Worm (Caenorhabditis elegans) whole organism, young adult: ENCODE data around the gene str-187.
A peak's percentile ranks its signal among the peaks of the same experiment; 100 is the strongest.

Experiments used
- B0019.2 ChIP-seq: fragments of 200-800 bp; sonication (Bioruptor generic); conservative IDR thresholded peaks from 2 replicates; pipeline ENCODE4 v1.3.6; 2022; ENCODE audit warnings: missing genetic modification reagents, missing genetic modification characterization, missing compliant biosample characterization
- B0261.1 ChIP-seq: sonication (generic microtip); optimal IDR thresholded peaks from 2 replicates; lab custom pipeline; 2016; ENCODE audit warnings: mild to moderate bottlenecking, missing genetic modification characterization, moderate library complexity, missing compliant biosample characterization
- B0336.3 ChIP-seq: fragments of 200-800 bp; sonication (Bioruptor generic); IDR thresholded peaks from 2 replicates; pipeline ENCODE4 v1.3.6; 2022; ENCODE audit warnings: missing genetic modification characterization, missing compliant biosample characterization
- F22D6.2 ChIP-seq: sonication (generic microtip); optimal IDR thresholded peaks from 2 replicates; lab custom pipeline; 2016; ENCODE audit warnings: mild to moderate bottlenecking, missing genetic modification characterization, missing compliant biosample characterization
- F37B4.10 ChIP-seq: fragments of 200-800 bp; sonication (Bioruptor generic); IDR thresholded peaks from 2 replicates; pipeline ENCODE4 v1.3.6; 2022; ENCODE audit warnings: missing genetic modification characterization, missing compliant biosample characterization
- F39B2.1 ChIP-seq: fragments of 200-800 bp; sonication (Bioruptor generic); IDR thresholded peaks from 2 replicates; pipeline ENCODE4 v1.3.6; 2022; ENCODE audit warnings: missing genetic modification reagents, missing genetic modification characterization, missing compliant biosample characterization
- F55B11.4 ChIP-seq: sonication (generic microtip); optimal IDR thresholded peaks from 2 replicates; lab custom pipeline; 2016; ENCODE audit warnings: missing compliant biosample characterization, missing genetic modification characterization, borderline replicate concordance; ENCODE audit not compliant: insufficient read depth
- Y53F4B.3 ChIP-seq: fragments of 200-800 bp; sonication (Bioruptor generic); IDR thresholded peaks from 2 replicates; pipeline ENCODE4 v1.3.6; 2022; ENCODE audit warnings: missing genetic modification reagents, missing genetic modification characterization, missing compliant biosample characterization
- Y56A3A.18 ChIP-seq: fragments of 200-800 bp; sonication (Bioruptor generic); IDR thresholded peaks from 2 replicates; pipeline ENCODE4 v1.3.6; 2022; ENCODE audit warnings: missing genetic modification reagents, missing genetic modification characterization, missing compliant biosample characterization
- ZK185.1 ChIP-seq: sonication (generic microtip); optimal IDR thresholded peaks from 2 replicates; lab custom pipeline; 2016; ENCODE audit warnings: mild to moderate bottlenecking, missing genetic modification characterization, missing compliant biosample characterization; ENCODE audit not compliant: poor library complexity, severe bottlenecking
- atf-7 ChIP-seq: sonication (generic microtip); optimal IDR thresholded peaks from 2 replicates; lab custom pipeline; 2017; ENCODE audit warnings: mild to moderate bottlenecking, missing genetic modification characterization, missing compliant biosample characterization
- attf-5 ChIP-seq: fragments of 200-800 bp; sonication (Bioruptor generic); optimal IDR thresholded peaks from 2 replicates; lab custom pipeline; 2018; ENCODE audit warnings: mild to moderate bottlenecking, missing genetic modification characterization, missing compliant biosample characterization
- bed-2 ChIP-seq: fragments of 200-800 bp; sonication (Bioruptor generic); IDR thresholded peaks from 2 replicates; pipeline ENCODE4 v1.3.6; 2022; ENCODE audit warnings: missing genetic modification reagents, missing genetic modification characterization, missing compliant biosample characterization
- ceh-58 ChIP-seq: fragments of 200-800 bp; sonication (Bioruptor generic); IDR thresholded peaks from 2 replicates; pipeline ENCODE4 v1.3.6; 2022; ENCODE audit warnings: missing genetic modification characterization, missing compliant biosample characterization
- dpl-1 ChIP-seq: fragments of 150-350 bp; optimal IDR thresholded peaks from 2 replicates; lab custom pipeline; 2014; ENCODE audit warnings: missing biosample characterization, missing genetic modification reagents, missing genetic modification characterization
- egl-44 ChIP-seq: fragments of 200-800 bp; sonication (Bioruptor generic); IDR thresholded peaks from 2 replicates; pipeline ENCODE4 v1.3.6; 2022; ENCODE audit warnings: missing genetic modification reagents, missing genetic modification characterization, missing compliant biosample characterization
- ets-4 ChIP-seq: fragments of 200-800 bp; sonication (Bioruptor generic); optimal IDR thresholded peaks from 2 replicates; lab custom pipeline; 2018; ENCODE audit warnings: mild to moderate bottlenecking, missing genetic modification characterization, missing compliant biosample characterization
- hlh-12 ChIP-seq: sonication (generic microtip); optimal IDR thresholded peaks from 2 replicates; lab custom pipeline; 2016; ENCODE audit warnings: missing genetic modification characterization, missing compliant biosample characterization
- hmg-20 ChIP-seq: fragments of 200-800 bp; sonication (Bioruptor generic); IDR thresholded peaks from 2 replicates; pipeline ENCODE4 v1.3.6; 2022; ENCODE audit warnings: missing genetic modification reagents, missing genetic modification characterization, missing compliant biosample characterization
- let-526 ChIP-seq: fragments of 200-800 bp; sonication (Bioruptor generic); IDR thresholded peaks from 2 replicates; pipeline ENCODE4 v1.3.6; 2022; ENCODE audit warnings: missing genetic modification reagents, missing genetic modification characterization, missing compliant biosample characterization
- let-607 ChIP-seq, 2 experiments: fragments of 200-800 bp in 1 of 2; sonication (Bioruptor generic) in 1 of 2; sonication (generic microtip) in 1 of 2; optimal IDR thresholded peaks; 2 replicates each; lab custom pipeline; 2016 to 2018; ENCODE audit warnings: mild to moderate bottlenecking in 2 of 2, missing compliant biosample characterization in 2 of 2, missing genetic modification characterization in 2 of 2, moderate library complexity in 2 of 2, missing genotype in 1 of 2
- lin-54 ChIP-seq: fragments of 200-800 bp; sonication (Bioruptor generic); optimal IDR thresholded peaks from 2 replicates; lab custom pipeline; 2018; ENCODE audit warnings: mild to moderate bottlenecking, missing genetic modification characterization, missing compliant biosample characterization
- lsy-27 ChIP-seq: sonication (generic microtip); optimal IDR thresholded peaks from 2 replicates; lab custom pipeline; 2017; ENCODE audit warnings: missing genetic modification characterization, mild to moderate bottlenecking, missing compliant biosample characterization, antibody characterized with exemption, missing genotype, borderline replicate concordance; ENCODE audit not compliant: insufficient read depth
- madf-6 ChIP-seq: fragments of 200-800 bp; sonication (Bioruptor generic); IDR thresholded peaks from 2 replicates; pipeline ENCODE4 v1.3.6; 2022; ENCODE audit warnings: missing genetic modification reagents, missing genetic modification characterization, missing compliant biosample characterization
- mcd-1 ChIP-seq: fragments of 200-800 bp; sonication (Bioruptor generic); IDR thresholded peaks from 2 replicates; pipeline ENCODE4 v1.3.6; 2022; ENCODE audit warnings: missing genetic modification reagents, missing genetic modification characterization, missing compliant biosample characterization
- mes-4 ChIP-seq: sonication (generic microtip); optimal IDR thresholded peaks from 2 replicates; lab custom pipeline; 2016; ENCODE audit warnings: missing genotype, missing genetic modification characterization, missing compliant biosample characterization
- nfyb-1 ChIP-seq: fragments of 200-800 bp; sonication (Bioruptor generic); IDR thresholded peaks from 2 replicates; pipeline ENCODE4 v1.3.6; 2022; ENCODE audit warnings: missing genetic modification reagents, missing genetic modification characterization, missing compliant biosample characterization
- nhr-80 ChIP-seq: sonication (generic microtip); optimal IDR thresholded peaks from 2 replicates; lab custom pipeline; 2016; ENCODE audit warnings: missing genetic modification characterization, missing compliant biosample characterization
- nhr-90 ChIP-seq: sonication (generic microtip); optimal IDR thresholded peaks from 2 replicates; lab custom pipeline; 2016; ENCODE audit warnings: missing genotype, mild to moderate bottlenecking, missing genetic modification characterization, missing compliant biosample characterization
- sea-2 ChIP-seq: fragments of 200-800 bp; sonication (Bioruptor generic); IDR thresholded peaks from 2 replicates; pipeline ENCODE4 v1.3.6; 2022; ENCODE audit warnings: missing genetic modification characterization, missing compliant biosample characterization
- snpc-1.1 ChIP-seq: sonication (generic microtip); optimal IDR thresholded peaks from 2 replicates; lab custom pipeline; 2017; ENCODE audit warnings: missing genetic modification characterization, mild to moderate bottlenecking, missing compliant biosample characterization, antibody characterized with exemption, moderate library complexity, missing genotype, missing genetic modification reagents; ENCODE audit not compliant: insufficient read depth
- sptf-2 ChIP-seq: fragments of 200-800 bp; sonication (Bioruptor generic); optimal IDR thresholded peaks from 2 replicates; lab custom pipeline; 2018; ENCODE audit warnings: mild to moderate bottlenecking, missing genetic modification characterization, missing compliant biosample characterization
- tbp1 ChIP-seq: fragments of 200-800 bp; sonication (Bioruptor generic); optimal IDR thresholded peaks from 2 replicates; lab custom pipeline; 2018; ENCODE audit warnings: mild to moderate bottlenecking, missing genetic modification characterization, missing compliant biosample characterization
- unc-130 ChIP-seq: sonication (generic microtip); optimal IDR thresholded peaks from 2 replicates; lab custom pipeline; 2016; ENCODE audit warnings: missing genetic modification reagents, missing genetic modification characterization, missing compliant biosample characterization
- unc-62 ChIP-seq: fragments of 150-350 bp; optimal IDR thresholded peaks from 2 replicates; lab custom pipeline; 2014; ENCODE audit warnings: missing biosample characterization, missing genetic modification reagents, missing genetic modification characterization
- ztf-18 ChIP-seq: sonication (generic microtip); optimal IDR thresholded peaks from 2 replicates; lab custom pipeline; 2016; ENCODE audit warnings: missing genotype, mild to moderate bottlenecking, missing genetic modification characterization, missing compliant biosample characterization
- ztf-22 ChIP-seq: fragments of 200-800 bp; sonication (Bioruptor generic); optimal IDR thresholded peaks from 2 replicates; lab custom pipeline; 2018; ENCODE audit warnings: mild to moderate bottlenecking, missing genetic modification characterization, moderate library complexity, missing compliant biosample characterization

Gene str-187

ce11 chrIV:17245200-17245599 is 20.2 kb upstream of the str-187 start, which contains the start of gene ZK550.2:
Gene ZK550.2, plus strand, starts transcription at chrIV:17245584.
- no peak for TF ChIP-seq let-526
- TF ChIP-seq lsy-27 (tag; lab: Kevin White, UChicago): no peak
- no peak for TF ChIP-seq dpl-1
- TF ChIP-seq madf-6 (GFP tag; lab: Robert Waterston, UW): no peak
- peak; percentile 45 for TF ChIP-seq atf-7 (tag; lab: Kevin White, UChicago)
- 0 out of 2 replicates have a peak, but pooled peaks have one; percentile 78 for TF ChIP-seq Y56A3A.18 (GFP tag; lab: Robert Waterston, UW)
- peak; percentile 13 for TF ChIP-seq sptf-2 (GFP tag; lab: Kevin White, UChicago)
- TF ChIP-seq F22D6.2 (tag; lab: Kevin White, UChicago): no peak
- peak; percentile 70; the same call in 1 of the 2 replicates for TF ChIP-seq egl-44 (GFP tag; lab: Robert Waterston, UW)
- no peak for TF ChIP-seq bed-2
- TF ChIP-seq ets-4 (GFP tag; lab: Kevin White, UChicago): peak; percentile 82
- peak; percentile 40 for TF ChIP-seq nhr-90 (tag; lab: Kevin White, UChicago)
- peak; percentile 23 for TF ChIP-seq ztf-18 (tag; lab: Kevin White, UChicago)
- peak; percentile 63 for TF ChIP-seq ztf-22 (GFP tag; lab: Kevin White, UChicago)
- TF ChIP-seq hmg-20 (GFP tag; lab: Robert Waterston, UW): no peak
- 0 out of 2 replicates have a peak, but pooled peaks have one; percentile 37 for TF ChIP-seq mcd-1 (GFP tag; lab: Robert Waterston, UW)
- TF ChIP-seq attf-5 (GFP tag; lab: Kevin White, UChicago): peak; percentile 21
- TF ChIP-seq lin-54 (GFP tag; lab: Kevin White, UChicago): peak; percentile 8
- TF ChIP-seq nhr-80: peak; percentile 97
- no peak for TF ChIP-seq B0019.2 (GFP tag; lab: Robert Waterston, UW)
- no peak for TF ChIP-seq F37B4.10 (GFP tag; lab: Robert Waterston, UW)
- peak; percentile 56 for TF ChIP-seq unc-62
- no peak for TF ChIP-seq B0336.3 (GFP tag; lab: Robert Waterston, UW)
- peak in 1 of 2 experiments; percentile 5 for TF ChIP-seq let-607 (tag; optimal IDR thresholded peaks at IDR 0.05; lab: Kevin White, UChicago)
- peak; percentile 54 for TF ChIP-seq tbp1

DNA sequence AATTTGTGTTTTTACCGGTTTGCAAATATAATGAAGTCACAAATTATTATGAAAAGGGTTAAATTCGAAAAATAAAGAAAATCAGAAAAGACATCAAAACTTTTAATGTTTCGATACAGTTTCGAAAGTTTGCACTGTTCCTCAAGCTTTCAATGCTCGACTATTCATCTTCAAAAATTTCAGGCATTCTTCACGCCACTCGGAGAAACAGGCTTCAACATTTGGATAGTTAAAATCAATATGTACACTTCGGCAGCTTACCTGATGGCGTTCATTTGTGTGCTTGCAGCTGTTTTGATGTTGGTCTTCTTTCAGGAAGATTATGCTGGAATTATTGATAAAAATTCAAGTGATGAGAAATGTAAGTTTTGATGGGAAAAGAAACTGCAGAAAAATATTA is 18.2 kb upstream of the str-187 start:
- TF ChIP-seq F55B11.4 (tag; lab: Kevin White, UChicago) (no peak), mes-4 (tag; lab: Kevin White, UChicago) (no peak), ztf-22 (GFP tag; lab: Kevin White, UChicago) (no peak), B0261.1 (tag; lab: Kevin White, UChicago) (no peak), lsy-27 (tag; lab: Kevin White, UChicago) (no peak), sea-2 (GFP tag; lab: Robert Waterston, UW) (no peak), hlh-12 (tag; lab: Kevin White, UChicago) (no peak), Y53F4B.3 (GFP tag; lab: Robert Waterston, UW) (no peak), snpc-1.1 (no peak), ceh-58 (GFP tag; lab: Robert Waterston, UW) (no peak), ZK185.1 (tag; lab: Kevin White, UChicago) (no peak), F39B2.1 (GFP tag; lab: Robert Waterston, UW) (no peak), nfyb-1 (GFP tag; lab: Robert Waterston, UW) (no peak), ztf-18 (tag; lab: Kevin White, UChicago) (no peak), unc-130 (GFP tag; lab: Kevin White, UChicago) (no peak), tbp1 (no peak)
- TF ChIP-seq, all 124 proteins: peak for 0
